Worm (Caenorhabditis elegans): ENCODE results near the gene C08E8.5.

DNA sequence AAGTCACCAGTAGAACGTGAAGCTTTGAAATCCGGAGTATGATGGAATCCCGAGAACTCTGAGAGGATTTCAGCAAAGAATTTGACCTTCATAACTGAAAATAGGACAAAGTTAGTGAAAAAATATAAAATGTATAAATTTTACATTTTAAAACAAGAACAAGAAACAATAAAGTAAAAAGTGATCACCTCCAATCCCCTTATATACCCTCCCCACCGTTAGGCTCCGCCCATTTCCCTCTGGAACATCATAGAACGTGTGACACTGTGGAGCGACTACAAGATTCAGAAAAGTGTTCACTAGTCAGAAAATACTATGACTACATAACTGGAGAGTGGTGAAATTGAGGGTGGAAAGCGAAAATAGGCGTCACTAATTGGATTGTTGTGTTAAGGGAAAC is 28.7 kb downstream of the C08E8.5 start, which contains the start of gene B0462.4:
- no peak for TF ChIP-seq flt-1 (GFP tag; IDR thresholded peaks at IDR 0.05)
- no peak for TF ChIP-seq ztf-29 (GFP tag; IDR thresholded peaks at IDR 0.05)
- TF ChIP-seq cog-1 (tag; optimal IDR thresholded peaks at IDR 0.05) = no peak
- TF ChIP-seq ztf-23 (GFP tag; IDR thresholded peaks at IDR 0.05) = no peak
- TF ChIP-seq ref-1 (GFP tag; conservative IDR thresholded peaks at IDR 0.05) = no peak
- TF ChIP-seq tab-1 (GFP tag; IDR thresholded peaks at IDR 0.05) = no peak

Measured in whole organism, midembryonic.